Worm (Caenorhabditis elegans) whole organism, L2 larva: ENCODE results near the gene srh-18.

Experiments used
- C34F6.9 ChIP-seq: fragments of 150-350 bp; optimal IDR thresholded peaks from 2 replicates; lab custom pipeline; 2014; ENCODE audit warnings: missing biosample characterization, missing genetic modification characterization
- F13H6.1 ChIP-seq: sonication (generic microtip); optimal IDR thresholded peaks from 2 replicates; lab custom pipeline; 2016; ENCODE audit warnings: missing genetic modification characterization, missing compliant biosample characterization
- R02D3.7 ChIP-seq: fragments of 150-350 bp; optimal IDR thresholded peaks from 2 replicates; lab custom pipeline; 2014; ENCODE audit warnings: missing biosample characterization, missing genetic modification characterization
- Y55F3AM.14 ChIP-seq: fragments of 200-800 bp; sonication (Bioruptor generic); optimal IDR thresholded peaks from 2 replicates; lab custom pipeline; 2018; ENCODE audit warnings: mild to moderate bottlenecking, missing genetic modification characterization, missing compliant biosample characterization
- aly-2 ChIP-seq: fragments of 150-350 bp; optimal IDR thresholded peaks from 2 replicates; lab custom pipeline; 2014; ENCODE audit warnings: missing biosample characterization, missing genetic modification characterization
- ama-1 ChIP-seq: fragments of 150-350 bp; optimal IDR thresholded peaks from 2 replicates; lab custom pipeline; 2018; ENCODE audit warnings: inconsistent platforms
- blmp-1 ChIP-seq: sonication (generic microtip); optimal IDR thresholded peaks from 2 replicates; lab custom pipeline; 2017; ENCODE audit warnings: missing genetic modification characterization, mild to moderate bottlenecking, missing compliant biosample characterization, antibody characterized with exemption, moderate library complexity; ENCODE audit not compliant: insufficient read depth
- ceh-16 ChIP-seq: fragments of 150-350 bp; optimal IDR thresholded peaks from 2 replicates; lab custom pipeline; 2014; ENCODE audit warnings: missing biosample characterization, missing genetic modification characterization
- ceh-82 ChIP-seq: fragments of 150-350 bp; optimal IDR thresholded peaks from 2 replicates; lab custom pipeline; 2014; ENCODE audit warnings: missing biosample characterization, missing genetic modification characterization
- crh-2 ChIP-seq: sonication (generic microtip); optimal IDR thresholded peaks from 2 replicates; lab custom pipeline; 2017; ENCODE audit warnings: missing biosample characterization, missing genetic modification characterization
- egl-27 ChIP-seq: sonication (generic microtip); optimal IDR thresholded peaks from 3 replicates; lab custom pipeline; 2017; ENCODE audit warnings: missing biosample characterization, missing genetic modification reagents, missing genetic modification characterization
- elt-1 ChIP-seq: fragments of 150-350 bp; optimal IDR thresholded peaks from 2 replicates; lab custom pipeline; 2014; ENCODE audit warnings: missing biosample characterization, missing genetic modification characterization
- elt-3 ChIP-seq: sonication (generic microtip); optimal IDR thresholded peaks from 2 replicates; lab custom pipeline; 2017; ENCODE audit warnings: missing biosample characterization, missing genetic modification characterization
- gmeb-1 ChIP-seq: fragments of 150-350 bp; optimal IDR thresholded peaks from 2 replicates; lab custom pipeline; 2014; ENCODE audit warnings: missing biosample characterization, missing genetic modification characterization
- lin-11 ChIP-seq: fragments of 150-350 bp; sonication (generic microtip); optimal IDR thresholded peaks from 2 replicates; lab custom pipeline; 2014; ENCODE audit warnings: missing biosample characterization, missing genetic modification characterization, inconsistent platforms, mixed read lengths
- lin-13 ChIP-seq: fragments of 150-350 bp; optimal IDR thresholded peaks from 2 replicates; lab custom pipeline; 2014; ENCODE audit warnings: missing biosample characterization, missing genetic modification reagents, missing genetic modification characterization
- mab-5 ChIP-seq: fragments of 150-350 bp; optimal IDR thresholded peaks from 2 replicates; lab custom pipeline; 2014; ENCODE audit warnings: missing biosample characterization, missing genetic modification characterization
- mbf-1 ChIP-seq: sonication (generic microtip); optimal IDR thresholded peaks from 2 replicates; lab custom pipeline; 2017; ENCODE audit warnings: missing biosample characterization, missing genetic modification characterization
- mdl-1 ChIP-seq, 2 experiments: fragments of 150-350 bp in 1 of 2; sonication (generic microtip) in 1 of 2; optimal IDR thresholded peaks; 2 replicates each; lab custom pipeline; 2017; ENCODE audit warnings: missing biosample characterization in 2 of 2, missing genetic modification characterization in 2 of 2
- nhr-10 ChIP-seq: sonication (generic microtip); optimal IDR thresholded peaks from 2 replicates; lab custom pipeline; 2017; ENCODE audit warnings: missing biosample characterization, missing genetic modification characterization
- nhr-11 ChIP-seq: fragments of 150-350 bp; optimal IDR thresholded peaks from 2 replicates; lab custom pipeline; 2014; ENCODE audit warnings: missing biosample characterization, missing genetic modification characterization
- nhr-12 ChIP-seq: fragments of 150-350 bp; optimal IDR thresholded peaks from 2 replicates; lab custom pipeline; 2014; ENCODE audit warnings: missing biosample characterization, missing genetic modification characterization
- nhr-129 ChIP-seq: fragments of 150-350 bp; optimal IDR thresholded peaks from 2 replicates; lab custom pipeline; 2014; ENCODE audit warnings: missing biosample characterization, missing genetic modification characterization
- nhr-237 ChIP-seq: fragments of 150-350 bp; optimal IDR thresholded peaks from 2 replicates; lab custom pipeline; 2014; ENCODE audit warnings: missing biosample characterization, missing genetic modification characterization
- nhr-77 ChIP-seq: fragments of 150-350 bp; optimal IDR thresholded peaks from 2 replicates; lab custom pipeline; 2014; ENCODE audit warnings: missing biosample characterization, missing genetic modification characterization
- peb-1 ChIP-seq: fragments of 150-350 bp; optimal IDR thresholded peaks from 2 replicates; lab custom pipeline; 2014; ENCODE audit warnings: missing biosample characterization, missing genetic modification characterization
- sem-4 ChIP-seq: fragments of 150-350 bp; optimal IDR thresholded peaks from 2 replicates; lab custom pipeline; 2014; ENCODE audit warnings: missing biosample characterization, missing genetic modification reagents, missing genetic modification characterization
- skn-1 ChIP-seq: sonication (generic microtip); optimal IDR thresholded peaks from 2 replicates; lab custom pipeline; 2017; ENCODE audit warnings: missing biosample characterization, missing genetic modification characterization
- sma-9 ChIP-seq, 2 experiments: fragments of 150-350 bp in 1 of 2; sonication (generic microtip) in 1 of 2; optimal IDR thresholded peaks; 2 replicates each; lab custom pipeline; 2014 to 2016; ENCODE audit warnings: missing genetic modification characterization in 2 of 2, mild to moderate bottlenecking in 1 of 2, missing biosample characterization in 1 of 2, missing compliant biosample characterization in 1 of 2, missing genetic modification reagents in 1 of 2, moderate library complexity in 1 of 2
- snpc-4 ChIP-seq: fragments of 150-350 bp; optimal IDR thresholded peaks from 2 replicates; lab custom pipeline; 2014; ENCODE audit warnings: missing biosample characterization, missing genetic modification characterization
- unc-39 ChIP-seq: fragments of 150-350 bp; optimal IDR thresholded peaks from 2 replicates; lab custom pipeline; 2014; ENCODE audit warnings: missing biosample characterization, missing genetic modification characterization
- unc-55 ChIP-seq: fragments of 150-350 bp; sonication (generic microtip); optimal IDR thresholded peaks from 3 replicates; lab custom pipeline; 2014; ENCODE audit warnings: missing biosample characterization, missing genetic modification reagents, missing genetic modification characterization
- unc-62 ChIP-seq: fragments of 150-350 bp; optimal IDR thresholded peaks from 2 replicates; lab custom pipeline; 2014; ENCODE audit warnings: missing biosample characterization, missing genetic modification reagents, missing genetic modification characterization
- zag-1 ChIP-seq: fragments of 150-350 bp; optimal IDR thresholded peaks from 2 replicates; lab custom pipeline; 2014; ENCODE audit warnings: missing biosample characterization, missing genetic modification characterization
- ztf-1 ChIP-seq: fragments of 200-800 bp; sonication (Bioruptor generic); conservative IDR thresholded peaks from 2 replicates; pipeline ENCODE4 v1.3.6; 2022; ENCODE audit warnings: missing genetic modification characterization, missing compliant biosample characterization
- ztf-11 ChIP-seq: sonication (generic microtip); optimal IDR thresholded peaks from 2 replicates; lab custom pipeline; 2017; ENCODE audit warnings: missing biosample characterization, missing genetic modification characterization
- ztf-4 ChIP-seq: fragments of 150-350 bp; optimal IDR thresholded peaks from 2 replicates; lab custom pipeline; 2014; ENCODE audit warnings: missing biosample characterization, missing genetic modification characterization

srh-18 gene

DNA sequence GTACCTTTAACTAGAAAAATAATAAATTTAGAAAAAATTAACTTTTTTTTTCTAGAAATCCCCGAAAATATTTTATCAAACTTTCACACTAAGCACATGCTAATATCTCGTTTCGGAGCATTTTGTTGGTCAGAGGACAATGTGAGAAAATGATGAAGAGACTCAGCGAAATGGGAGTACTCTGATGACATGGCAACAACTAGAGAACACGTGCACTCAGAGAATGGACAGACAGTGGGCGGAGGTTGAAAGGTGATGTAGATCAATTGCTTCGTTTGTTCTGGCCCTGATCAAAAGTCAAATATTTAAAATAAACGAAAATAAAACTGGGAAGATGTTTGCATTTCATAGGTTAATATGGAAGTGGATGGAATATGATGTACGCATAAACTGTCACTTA lies 16.2 kb downstream of the srh-18 start:
- TF ChIP-seq mdl-1 (tag; optimal IDR thresholded peaks at IDR 0.05; lab: Kevin White, UChicago) (no peak), sma-9 (GFP tag; optimal IDR thresholded peaks at IDR 0.05; lab: Kevin White, UChicago) (peak; percentile 68), sma-9 (tag; optimal IDR thresholded peaks at IDR 0.05; lab: Kevin White, UChicago) (no peak), R02D3.7 (tag; lab: Kevin White, UChicago) (no peak), mab-5 (no peak), ztf-1 (GFP tag; lab: Robert Waterston, UW) (no peak), sem-4 (no peak), blmp-1 (tag; lab: Kevin White, UChicago) (no peak), zag-1 (no peak)

DNA sequence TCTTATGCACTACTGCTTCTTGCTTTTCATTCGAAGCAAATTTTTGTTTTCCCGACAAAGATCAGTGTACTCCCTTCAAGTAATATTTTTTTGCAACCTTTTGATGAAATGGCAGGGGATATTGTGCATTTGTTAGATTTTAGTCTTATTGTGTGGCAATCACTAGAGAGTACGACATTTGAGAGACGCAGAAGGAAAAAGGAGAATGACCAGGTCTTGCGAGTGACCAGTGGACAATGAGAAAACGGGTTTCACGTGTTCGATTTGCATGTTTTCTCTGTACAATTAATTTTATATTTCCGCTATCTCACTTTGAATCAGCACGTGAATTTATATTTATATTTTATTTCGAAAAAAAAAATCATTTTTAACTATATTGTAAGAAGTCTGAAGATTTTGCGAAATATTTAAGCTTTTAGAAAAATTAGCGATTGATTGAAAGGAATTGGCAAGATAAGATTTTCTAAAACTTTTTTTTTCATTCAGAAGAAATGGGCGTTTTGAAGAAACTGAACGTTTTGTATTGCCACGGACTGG lies 17.7 kb downstream of the srh-18 start, which contains the start of gene C50B6.9:
TSS of gene C50B6.9 (plus strand) at position 487 of the 537 bp plus-strand sequence.
- TF ChIP-seq nhr-77 (tag; lab: Kevin White, UChicago), result no peak
- no peak for TF ChIP-seq crh-2
- no peak for TF ChIP-seq aly-2 (tag; lab: Kevin White, UChicago)
- no peak for TF ChIP-seq elt-1
- TF ChIP-seq F13H6.1 (tag; lab: Kevin White, UChicago), result peak; percentile 3
- TF ChIP-seq, all 48 proteins: peak for 1

DNA sequence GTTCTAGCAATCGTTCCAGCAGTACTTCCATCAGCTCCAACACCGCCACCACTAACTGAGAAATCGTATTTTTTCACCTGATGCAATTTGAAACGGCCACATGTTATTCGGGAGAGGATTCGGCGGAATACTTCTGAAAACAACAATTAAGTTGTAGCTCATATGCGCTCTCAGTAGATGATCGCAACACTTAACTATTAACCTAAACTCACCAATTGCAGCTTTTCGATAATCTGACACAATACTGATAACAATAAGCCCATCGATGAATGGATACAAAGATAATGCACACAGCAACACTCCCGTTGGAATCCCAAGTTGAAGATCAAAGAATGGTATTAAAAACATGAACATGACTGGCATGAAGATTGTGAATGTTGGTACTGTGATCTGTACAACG lies 19.8 kb downstream of the srh-18 start:
- TF ChIP-seq snpc-4 (tag; lab: Kevin White, UChicago), result no peak
- no peak for TF ChIP-seq unc-39 (tag; lab: Kevin White, UChicago)
- TF ChIP-seq blmp-1 (tag; lab: Kevin White, UChicago), result no peak
- TF ChIP-seq sem-4, result no peak
- no peak for TF ChIP-seq ceh-16
- no peak for TF ChIP-seq nhr-237
- TF ChIP-seq ama-1 (lab: Kevin White, UChicago), result no peak
- no peak for TF ChIP-seq mbf-1 (tag; lab: Kevin White, UChicago)
- TF ChIP-seq unc-62 (GFP tag; lab: Kevin White, UChicago), result no peak
- no peak for TF ChIP-seq nhr-129
- no peak for TF ChIP-seq nhr-11 (tag; lab: Kevin White, UChicago)
- no peak for TF ChIP-seq unc-55 (GFP tag; lab: Kevin White, UChicago)
- TF ChIP-seq ztf-1 (GFP tag; lab: Robert Waterston, UW), result no peak
- TF ChIP-seq F13H6.1 (tag; lab: Kevin White, UChicago), result no peak
- TF ChIP-seq ztf-11, result no peak
- no peak for TF ChIP-seq aly-2 (tag; lab: Kevin White, UChicago)
- TF ChIP-seq C34F6.9, result no peak
- no peak for TF ChIP-seq ceh-82 (tag; lab: Kevin White, UChicago)
- no peak for TF ChIP-seq egl-27 (tag; lab: Kevin White, UChicago)

DNA sequence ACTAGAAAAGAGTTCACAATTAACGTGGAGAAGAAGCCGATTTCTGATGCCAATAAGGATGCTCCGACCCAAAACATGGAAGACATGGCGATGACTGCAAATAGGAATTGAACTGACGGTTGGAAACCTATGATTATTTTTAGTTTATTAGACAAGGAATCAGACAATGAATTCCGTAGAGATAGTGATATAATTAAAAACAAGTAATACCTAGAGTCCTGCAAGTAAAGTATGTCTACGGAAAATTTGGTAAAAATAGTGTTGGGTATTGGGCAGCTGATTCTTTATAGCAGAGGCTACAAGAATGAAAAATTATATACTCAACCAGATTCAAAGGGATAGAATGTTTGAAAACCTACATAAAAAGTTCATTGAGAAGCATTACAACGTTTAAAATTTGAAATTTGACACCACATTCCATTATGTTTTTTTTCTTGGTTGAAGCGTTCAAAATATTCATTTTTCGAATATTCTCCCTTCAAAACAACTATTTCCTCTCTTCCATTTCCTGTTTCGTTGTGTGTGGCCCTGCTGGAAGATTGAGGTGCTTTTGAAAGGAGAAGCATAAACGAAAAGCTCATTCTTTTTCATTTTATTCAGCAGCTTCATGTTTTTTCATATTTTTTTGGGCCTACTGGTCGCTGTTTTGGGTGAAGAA lies 21.5 kb downstream of the srh-18 start, which contains the start of the genes str-4 and lgc-48:
TSS of gene str-4 (minus strand) at position 101 of the 658 bp plus-strand sequence.
TSS of gene lgc-48 (plus strand) at position 608 of the 658 bp plus-strand sequence.
- TF ChIP-seq nhr-11 (tag; lab: Kevin White, UChicago) (no peak), elt-3 (tag; lab: Kevin White, UChicago) (no peak), elt-1 (no peak), ztf-4 (tag; lab: Kevin White, UChicago) (no peak), snpc-4 (tag; lab: Kevin White, UChicago) (no peak), skn-1 (no peak), blmp-1 (tag; lab: Kevin White, UChicago) (no peak), peb-1 (tag; lab: Kevin White, UChicago) (no peak), ztf-1 (GFP tag; lab: Robert Waterston, UW) (no peak), ama-1 (lab: Kevin White, UChicago) (no peak), lin-11 (tag; lab: Kevin White, UChicago) (no peak), ztf-11 (no peak), mab-5 (no peak), nhr-12 (no peak)

DNA sequence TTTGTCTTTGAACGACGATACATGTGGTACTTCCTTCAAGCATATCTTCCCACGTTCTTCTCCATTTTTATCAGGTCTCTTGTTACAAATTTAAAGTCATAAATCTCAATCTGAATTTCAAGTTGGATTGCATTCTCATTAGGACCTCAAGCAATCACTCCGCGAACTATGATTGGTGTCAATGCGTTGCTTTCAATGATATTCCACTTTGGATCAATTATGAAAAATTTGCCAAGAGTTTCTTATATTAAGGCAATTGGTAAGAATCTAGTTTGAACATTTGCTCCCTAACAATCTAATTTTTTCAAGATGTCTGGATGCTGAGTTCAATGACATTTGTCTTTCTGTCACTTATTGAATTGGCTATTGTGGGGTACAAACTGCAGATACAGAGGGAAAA lies 24.0 kb downstream of the srh-18 start:
- TF ChIP-seq ztf-4 (tag; lab: Kevin White, UChicago) (no peak), unc-62 (GFP tag; lab: Kevin White, UChicago) (no peak), blmp-1 (tag; lab: Kevin White, UChicago) (no peak), R02D3.7 (tag; lab: Kevin White, UChicago) (no peak), C34F6.9 (no peak), peb-1 (tag; lab: Kevin White, UChicago) (no peak), gmeb-1 (tag; lab: Kevin White, UChicago) (no peak), sem-4 (no peak), Y55F3AM.14 (no peak), lin-13 (GFP tag; lab: Kevin White, UChicago) (no peak), skn-1 (no peak), snpc-4 (tag; lab: Kevin White, UChicago) (no peak), nhr-10 (tag; lab: Kevin White, UChicago) (no peak)
